Worm (Caenorhabditis elegans) whole organism, mixed stage, embryonic: ENCODE data around the gene C07B5.8.

Experiments used
- ceh-39 ChIP-seq: fragments of 150-350 bp; optimal IDR thresholded peaks from 2 replicates; lab custom pipeline; 2014; ENCODE audit warnings: missing biosample characterization, missing genetic modification characterization
- ces-1 ChIP-seq: fragments of 150-350 bp; optimal IDR thresholded peaks from 2 replicates; lab custom pipeline; 2014; ENCODE audit warnings: missing biosample characterization, missing genetic modification reagents, missing genetic modification characterization
- lsy-2 ChIP-seq: fragments of 150-350 bp; optimal IDR thresholded peaks from 2 replicates; lab custom pipeline; 2014; ENCODE audit warnings: missing biosample characterization, missing genetic modification characterization
- mep-1 ChIP-seq: fragments of 150-350 bp; optimal IDR thresholded peaks from 2 replicates; lab custom pipeline; 2017; ENCODE audit warnings: missing biosample characterization, missing genetic modification reagents, missing genetic modification characterization, inconsistent platforms
- nhr-12 ChIP-seq: fragments of 150-350 bp; optimal IDR thresholded peaks from 2 replicates; lab custom pipeline; 2014; ENCODE audit warnings: missing biosample characterization, missing genetic modification characterization
- nhr-76 ChIP-seq: sonication (generic microtip); optimal IDR thresholded peaks from 2 replicates; lab custom pipeline; 2017; ENCODE audit warnings: missing biosample characterization, missing genetic modification characterization
- sem-2 ChIP-seq: fragments of 200-800 bp; sonication (Bioruptor generic); optimal IDR thresholded peaks from 2 replicates; lab custom pipeline; 2018; ENCODE audit warnings: mild to moderate bottlenecking, missing genetic modification characterization, missing compliant biosample characterization
- ztf-11 ChIP-seq: fragments of 150-350 bp; optimal IDR thresholded peaks from 2 replicates; lab custom pipeline; 2014; ENCODE audit warnings: missing biosample characterization, missing genetic modification characterization

- TF ChIP-seq nhr-12 (tag; lab: Kevin White, UChicago) (no peak), ces-1 (GFP tag; lab: Kevin White, UChicago) (no peak), ztf-11 (tag; lab: Kevin White, UChicago) (no peak), mep-1 (tag; lab: Kevin White, UChicago) (no peak), nhr-76 (tag; lab: Kevin White, UChicago) (no peak), sem-2 (GFP tag; lab: Kevin White, UChicago) (no peak), ceh-39 (tag; lab: Kevin White, UChicago) (no peak), lsy-2 (no peak)
Observed at ce11 chrX:9550519-9550918, 14.0 kb upstream of the C07B5.8 start.
